Fruit fly (Drosophila melanogaster) whole organism, embryonic: ENCODE data around the gene Dad1.

ENCODE experiments used
- Adf1 ChIP-seq: fragments of 200-800 bp; sonication (Bioruptor generic); IDR thresholded peaks from 2 replicates; pipeline ENCODE4 v1.3.6; 2022; ENCODE audit warnings: missing biosample characterization, missing genetic modification characterization
- Asciz ChIP-seq: fragments of 200-800 bp; sonication (Bioruptor generic); optimal IDR thresholded peaks from 2 replicates; lab custom pipeline; 2017; ENCODE audit warnings: missing biosample characterization, mild to moderate bottlenecking, missing genetic modification characterization, missing genetic modification reagents
- Atf-2 ChIP-seq: fragments of 200-800 bp; sonication (Bioruptor generic); optimal IDR thresholded peaks from 2 replicates; lab custom pipeline; 2016; ENCODE audit warnings: missing biosample characterization, missing genetic modification characterization
- B-H2 ChIP-seq: fragments of 200-800 bp; sonication (Bioruptor generic); optimal IDR thresholded peaks from 2 replicates; lab custom pipeline; 2018; ENCODE audit warnings: missing biosample characterization, mild to moderate bottlenecking, missing genetic modification characterization
- Blimp-1 ChIP-seq: fragments of 200-800 bp; sonication (Bioruptor generic); optimal IDR thresholded peaks from 3 replicates; lab custom pipeline; 2018; ENCODE audit warnings: missing biosample characterization, missing genetic modification characterization, mild to moderate bottlenecking, moderate library complexity, missing genetic modification reagents
- CG10366 ChIP-seq: fragments of 200-800 bp; sonication (Bioruptor generic); IDR thresholded peaks from 2 replicates; pipeline ENCODE4 v1.3.6; 2022; ENCODE audit warnings: missing biosample characterization, missing genetic modification characterization
- CG10565 ChIP-seq: fragments of 200-800 bp; sonication (Bioruptor generic); optimal IDR thresholded peaks from 3 replicates; lab custom pipeline; 2016; ENCODE audit warnings: missing biosample characterization, mild to moderate bottlenecking, missing genetic modification characterization
- CG10654 ChIP-seq: fragments of 200-800 bp; sonication (Bioruptor generic); optimal IDR thresholded peaks from 2 replicates; lab custom pipeline; 2016; ENCODE audit warnings: missing biosample characterization, missing genetic modification characterization
- CG11085 ChIP-seq: fragments of 200-800 bp; sonication (Bioruptor generic); IDR thresholded peaks from 2 replicates; pipeline ENCODE4 v1.3.6; 2022; ENCODE audit warnings: missing biosample characterization, missing genetic modification characterization
- CG11696 ChIP-seq: fragments of 200-800 bp; sonication (Bioruptor generic); IDR thresholded peaks from 2 replicates; pipeline ENCODE4 v1.3.6; 2022; ENCODE audit warnings: missing biosample characterization, missing genetic modification characterization
- CG11723 ChIP-seq: fragments of 200-800 bp; sonication (Bioruptor generic); optimal IDR thresholded peaks from 2 replicates; lab custom pipeline; 2017; ENCODE audit warnings: missing biosample characterization, mild to moderate bottlenecking, missing genetic modification characterization
- CG12219 ChIP-seq: fragments of 200-800 bp; sonication (Bioruptor generic); optimal IDR thresholded peaks from 3 replicates; lab custom pipeline; 2018; ENCODE audit warnings: missing biosample characterization, mild to moderate bottlenecking, missing genetic modification characterization
- CG13287 ChIP-seq: fragments of 200-800 bp; sonication (Bioruptor generic); IDR thresholded peaks from 2 replicates; pipeline ENCODE4 v1.3.6; 2022; ENCODE audit warnings: missing biosample characterization, missing genetic modification characterization; ENCODE audit not compliant: partially characterized antibody
- CG15011 ChIP-seq: fragments of 200-800 bp; sonication (Bioruptor generic); optimal IDR thresholded peaks from 3 replicates; lab custom pipeline; 2018; ENCODE audit warnings: missing biosample characterization, mild to moderate bottlenecking, missing genetic modification characterization
- CG15269 ChIP-seq: fragments of 200-800 bp; sonication (Bioruptor generic); optimal IDR thresholded peaks from 2 replicates; lab custom pipeline; 2018; ENCODE audit warnings: missing biosample characterization, mild to moderate bottlenecking, missing genetic modification characterization, moderate library complexity
- CG18011 ChIP-seq: fragments of 200-800 bp; sonication (Bioruptor generic); optimal IDR thresholded peaks from 2 replicates; lab custom pipeline; 2017; ENCODE audit warnings: missing biosample characterization, missing genetic modification characterization, mild to moderate bottlenecking, moderate library complexity, missing genotype
- CG2120 ChIP-seq: fragments of 200-800 bp; sonication (Bioruptor generic); optimal IDR thresholded peaks from 3 replicates; lab custom pipeline; 2016; ENCODE audit warnings: missing biosample characterization, missing genetic modification characterization
- CG2129 ChIP-seq: fragments of 200-800 bp; sonication (Bioruptor generic); IDR thresholded peaks from 2 replicates; pipeline ENCODE4 v1.3.6; 2022; ENCODE audit warnings: missing biosample characterization, missing genetic modification characterization; ENCODE audit not compliant: partially characterized antibody
- CG2678 ChIP-seq: fragments of 200-800 bp; sonication (Bioruptor generic); optimal IDR thresholded peaks from 3 replicates; lab custom pipeline; 2019; ENCODE audit warnings: missing biosample characterization, mild to moderate bottlenecking, missing genetic modification characterization, moderate library complexity
- CG32532 ChIP-seq: fragments of 200-800 bp; sonication (Bioruptor generic); IDR thresholded peaks from 2 replicates; pipeline ENCODE4 v1.3.6; 2022; ENCODE audit warnings: missing biosample characterization, missing genetic modification characterization
- CG32772 ChIP-seq: fragments of 200-800 bp; sonication (Bioruptor generic); IDR thresholded peaks from 2 replicates; pipeline ENCODE4 v1.3.6; 2022; ENCODE audit warnings: missing biosample characterization, missing genetic modification characterization
- CG33557 ChIP-seq: fragments of 200-800 bp; sonication (Bioruptor generic); optimal IDR thresholded peaks from 2 replicates; lab custom pipeline; 2019; ENCODE audit warnings: missing biosample characterization, mild to moderate bottlenecking, missing genetic modification characterization, moderate library complexity
- CG42726 ChIP-seq: fragments of 200-800 bp; sonication (Bioruptor generic); IDR thresholded peaks from 2 replicates; pipeline ENCODE4 v1.3.6; 2022; ENCODE audit warnings: missing biosample characterization, missing genetic modification characterization; ENCODE audit not compliant: partially characterized antibody
- CG43689 ChIP-seq: fragments of 200-800 bp; sonication (Bioruptor generic); IDR thresholded peaks from 2 replicates; pipeline ENCODE4 v1.3.6; 2022; ENCODE audit warnings: missing biosample characterization, missing genetic modification characterization
- CG7357 ChIP-seq: fragments of 200-800 bp; sonication (Bioruptor generic); IDR thresholded peaks from 3 replicates; pipeline ENCODE4 v1.3.6; 2022; ENCODE audit warnings: missing biosample characterization, missing genetic modification characterization
- CG7372 ChIP-seq: fragments of 200-800 bp; sonication (Bioruptor generic); IDR thresholded peaks from 2 replicates; pipeline ENCODE4 v1.3.6; 2022; ENCODE audit warnings: missing biosample characterization, missing genetic modification characterization
- CG9437 ChIP-seq: fragments of 200-800 bp; sonication (Bioruptor generic); optimal IDR thresholded peaks from 2 replicates; lab custom pipeline; 2018; ENCODE audit warnings: missing biosample characterization, mild to moderate bottlenecking, missing genetic modification characterization
- CTCF ChIP-seq: fragments of 200-800 bp; sonication (Bioruptor generic); optimal IDR thresholded peaks from 2 replicates; lab custom pipeline; 2017; ENCODE audit warnings: missing biosample characterization, mild to moderate bottlenecking, missing genetic modification characterization, moderate library complexity
- Dek ChIP-seq: fragments of 200-800 bp; sonication (Bioruptor generic); optimal IDR thresholded peaks from 3 replicates; lab custom pipeline; 2019; ENCODE audit warnings: missing biosample characterization, mild to moderate bottlenecking, missing genetic modification characterization, moderate library complexity
- Drgx ChIP-seq: fragments of 200-800 bp; sonication (Bioruptor generic); IDR thresholded peaks from 2 replicates; pipeline ENCODE4 v1.3.6; 2022; ENCODE audit warnings: missing biosample characterization, missing genetic modification characterization
- Fer1 ChIP-seq: fragments of 200-800 bp; sonication (Bioruptor generic); optimal IDR thresholded peaks from 2 replicates; lab custom pipeline; 2017; ENCODE audit warnings: missing biosample characterization, mild to moderate bottlenecking, missing genetic modification characterization
- GATAe ChIP-seq: fragments of 200-800 bp; sonication (Bioruptor generic); conservative IDR thresholded peaks from 2 replicates; pipeline ENCODE4 v1.3.6; 2022; ENCODE audit warnings: missing biosample characterization, missing genetic modification characterization
- H15 ChIP-seq: fragments of 200-800 bp; sonication (Bioruptor generic); IDR thresholded peaks from 3 replicates; pipeline ENCODE4 v1.3.6; 2022; ENCODE audit warnings: missing biosample characterization, missing genetic modification characterization
- Hey ChIP-seq: fragments of 200-800 bp; sonication (Bioruptor generic); optimal IDR thresholded peaks from 3 replicates; lab custom pipeline; 2018; ENCODE audit warnings: missing biosample characterization, mild to moderate bottlenecking, missing genetic modification characterization
- Hr51 ChIP-seq, 2 experiments: fragments of 200-800 bp; sonication (Bioruptor generic); optimal IDR thresholded peaks; 2 replicates in 1 of 2; 3 replicates in 1 of 2; lab custom pipeline; 2016 to 2018; ENCODE audit warnings: missing biosample characterization in 2 of 2, missing genetic modification characterization in 2 of 2, mild to moderate bottlenecking in 1 of 2, moderate library complexity in 1 of 2
- Kr ChIP-seq: fragments of 200-800 bp; sonication (Bioruptor generic); optimal IDR thresholded peaks from 2 replicates; lab custom pipeline; 2017; ENCODE audit warnings: missing biosample characterization, mild to moderate bottlenecking, missing genetic modification characterization
- MESR4 ChIP-seq: fragments of 200-800 bp; sonication (Bioruptor generic); optimal IDR thresholded peaks from 2 replicates; lab custom pipeline; 2018; ENCODE audit warnings: missing biosample characterization, mild to moderate bottlenecking, missing genetic modification characterization, moderate library complexity
- Med ChIP-seq: fragments of 200-800 bp; sonication (Bioruptor generic); peaks from one replicate; lab custom pipeline; 2016; ENCODE audit warnings: missing biosample characterization, missing genetic modification characterization, mild to moderate bottlenecking, inconsistent platforms, moderate library complexity
- Myb ChIP-seq: fragments of 200-800 bp; sonication (Bioruptor generic); optimal IDR thresholded peaks from 2 replicates; lab custom pipeline; 2016; ENCODE audit warnings: missing biosample characterization, missing genetic modification characterization
- PHDP ChIP-seq: fragments of 200-800 bp; sonication (Bioruptor generic); optimal IDR thresholded peaks from 3 replicates; lab custom pipeline; 2018; ENCODE audit warnings: missing biosample characterization, mild to moderate bottlenecking, missing genetic modification characterization, moderate library complexity
- Stat92E ChIP-seq, 3 experiments: fragments of >200 bp in 2 of 3; fragments of 200-800 bp in 1 of 3; sonication (Bioruptor generic) in 1 of 3; optimal IDR thresholded peaks; 2 replicates each; lab custom pipeline; 2017 to 2019; ENCODE audit warnings: missing biosample characterization in 3 of 3, missing genetic modification characterization in 3 of 3, mild to moderate bottlenecking in 1 of 3, moderate library complexity in 1 of 3
- Taf1 ChIP-seq: fragments of 200-800 bp; sonication (Bioruptor generic); IDR thresholded peaks from 2 replicates; pipeline ENCODE4 v1.3.6; 2022; ENCODE audit warnings: missing biosample characterization, missing genetic modification characterization
- ac ChIP-seq: fragments of 200-800 bp; sonication (Bioruptor generic); optimal IDR thresholded peaks from 3 replicates; lab custom pipeline; 2017; ENCODE audit warnings: missing biosample characterization, mild to moderate bottlenecking, missing genetic modification characterization
- bab2 ChIP-seq: fragments of 200-800 bp; sonication (Bioruptor generic); optimal IDR thresholded peaks from 2 replicates; lab custom pipeline; 2016; ENCODE audit warnings: missing biosample characterization, missing genetic modification characterization
- btn ChIP-seq: fragments of 200-800 bp; sonication (Bioruptor generic); optimal IDR thresholded peaks from 2 replicates; lab custom pipeline; 2016; ENCODE audit warnings: missing biosample characterization, missing genetic modification characterization
- chif ChIP-seq, 2 experiments: fragments of 200-800 bp; sonication (Bioruptor generic); optimal IDR thresholded peaks; 3 replicates each; lab custom pipeline; 2016; ENCODE audit warnings: missing biosample characterization in 2 of 2, missing genetic modification characterization in 2 of 2
- danr ChIP-seq: fragments of 200-800 bp; sonication (Bioruptor generic); IDR thresholded peaks from 2 replicates; pipeline ENCODE4 v1.3.6; 2022; ENCODE audit warnings: missing biosample characterization, missing genetic modification characterization
- pho ChIP-seq: fragments of 200-800 bp; sonication (Bioruptor generic); optimal IDR thresholded peaks from 2 replicates; lab custom pipeline; 2016; ENCODE audit warnings: missing biosample characterization, missing genetic modification characterization
- pzg ChIP-seq: fragments of 200-800 bp; sonication (Bioruptor generic); optimal IDR thresholded peaks from 3 replicates; lab custom pipeline; 2018; ENCODE audit warnings: missing biosample characterization, mild to moderate bottlenecking, missing genetic modification characterization, moderate library complexity
- sens ChIP-seq: fragments of 200-800 bp; sonication (Bioruptor generic); peaks from one replicate; lab custom pipeline; 2016; ENCODE audit warnings: missing biosample characterization, missing genetic modification characterization
- slou ChIP-seq: fragments of 200-800 bp; sonication (Bioruptor generic); optimal IDR thresholded peaks from 3 replicates; lab custom pipeline; 2016; ENCODE audit warnings: missing biosample characterization, missing genetic modification characterization
- sr ChIP-seq: fragments of 200-800 bp; sonication (Bioruptor generic); IDR thresholded peaks from 3 replicates; pipeline ENCODE4 v1.3.6; 2022; ENCODE audit warnings: missing biosample characterization, missing genetic modification characterization

The Dad1 gene

DNA sequence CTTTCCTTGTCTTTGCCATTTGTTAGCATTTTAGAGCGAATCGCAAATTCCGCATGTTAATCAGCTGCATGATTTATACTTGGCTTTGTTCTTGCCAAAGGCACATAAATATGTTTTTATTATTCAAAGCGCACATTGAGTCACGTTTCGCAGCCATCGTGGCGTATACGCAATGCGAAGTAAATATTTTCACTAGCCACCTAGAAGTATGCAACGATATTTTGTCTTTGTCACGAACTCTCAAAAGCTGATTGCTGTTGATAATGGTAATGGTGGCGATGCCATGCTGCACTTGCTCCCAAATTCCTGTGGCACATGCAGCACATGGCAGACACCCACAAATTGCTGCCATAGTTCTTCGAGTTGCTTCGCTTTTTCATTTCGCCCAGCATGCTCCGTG, 49.2 kb downstream of the Dad1 start (continued):
- TF ChIP-seq btn (GFP tag; lab: Kevin White, UChicago) (no peak), pho (GFP tag; lab: Kevin White, UChicago) (no peak), CG10565 (no peak), CG11723 (no peak), pzg (GFP tag; lab: Kevin White, UChicago) (no peak), CG11696 (GFP tag; lab: Robert Waterston, UW) (no peak), CG2129 (GFP tag; lab: Robert Waterston, UW) (no peak), CG15011 (GFP tag; lab: Kevin White, UChicago) (no peak), Taf1 (GFP tag; lab: Robert Waterston, UW) (no peak), sr (GFP tag; lab: Robert Waterston, UW) (no peak), CG2120 (GFP tag; lab: Kevin White, UChicago) (no peak), CG32532 (GFP tag; lab: Robert Waterston, UW) (0 out of 2 replicates have a peak, but pooled peaks have one; percentile 32), CG9437 (GFP tag; lab: Kevin White, UChicago) (no peak), CG13287 (GFP tag; lab: Robert Waterston, UW) (peak; percentile 30; the same call in 1 of the 2 replicates), Fer1 (GFP tag; lab: Kevin White, UChicago) (no peak), CG7357 (GFP tag; lab: Robert Waterston, UW) (no peak), Med (GFP tag; lab: Kevin White, UChicago) (peak; percentile 70), MESR4 (GFP tag; lab: Kevin White, UChicago) (no peak), slou (GFP tag; lab: Kevin White, UChicago) (no peak), ac (no peak), Hey (no peak), bab2 (GFP tag; lab: Kevin White, UChicago) (no peak), CG10654 (GFP tag; lab: Kevin White, UChicago) (no peak), Asciz (GFP tag; lab: Kevin White, UChicago) (no peak), CG18011 (GFP tag; lab: Kevin White, UChicago) (peak; percentile 96), CG2678 (no peak), sens (GFP tag; lab: Kevin White, UChicago) (peak; percentile 81), CTCF (GFP tag; lab: Kevin White, UChicago) (no peak), Drgx (GFP tag; lab: Robert Waterston, UW) (0 out of 2 replicates have a peak, but pooled peaks have one; percentile 38), Hr51 (GFP tag; optimal IDR thresholded peaks at IDR 0.05; lab: Kevin White, UChicago) (no peak), GATAe (no peak), chif (GFP tag; optimal IDR thresholded peaks at IDR 0.05; lab: Kevin White, UChicago) (no peak), CG7372 (peak; percentile 99), Blimp-1 (GFP tag; lab: Kevin White, UChicago) (no peak), B-H2 (GFP tag; lab: Kevin White, UChicago) (no peak), danr (GFP tag; lab: Robert Waterston, UW) (no peak), CG33557 (GFP tag; lab: Kevin White, UChicago) (no peak), CG42726 (GFP tag; lab: Robert Waterston, UW) (peak; percentile 63; the same call in 1 of the 2 replicates), Myb (no peak), Dek (tag; lab: Kevin White, UChicago) (no peak), CG43689 (GFP tag; lab: Robert Waterston, UW) (no peak), CG15269 (tag; lab: Kevin White, UChicago) (no peak), PHDP (tag; lab: Kevin White, UChicago) (no peak), CG11085 (GFP tag; lab: Robert Waterston, UW) (no peak), CG32772 (no peak), Kr (no peak), Adf1 (no peak), Stat92E (GFP tag; optimal IDR thresholded peaks at IDR 0.05; lab: Kevin White, UChicago) (no peak), H15 (no peak), Atf-2 (GFP tag; lab: Kevin White, UChicago) (no peak), CG10366 (GFP tag; lab: Robert Waterston, UW) (peak; percentile 20; the same call in 1 of the 2 replicates), CG12219 (GFP tag; lab: Kevin White, UChicago) (no peak)
